Fruit fly (Drosophila melanogaster) whole organism, prepupa: ENCODE data around the gene RpS10a.

Experiments
- Blimp-1 ChIP-seq: fragments of 200-800 bp; sonication (Bioruptor generic); optimal IDR thresholded peaks from 3 replicates; lab custom pipeline; 2017; ENCODE audit warnings: missing biosample characterization, missing genetic modification characterization, mild to moderate bottlenecking, moderate library complexity, missing genetic modification reagents
- CG10631 ChIP-seq: fragments of 200-800 bp; sonication (Bioruptor generic); optimal IDR thresholded peaks from 2 replicates; lab custom pipeline; 2016; ENCODE audit warnings: missing biosample characterization, missing genetic modification characterization
- CG10669 ChIP-seq: fragments of 200-800 bp; sonication (Bioruptor generic); optimal IDR thresholded peaks from 3 replicates; lab custom pipeline; 2018; ENCODE audit warnings: missing biosample characterization, mild to moderate bottlenecking, missing genetic modification characterization, moderate library complexity
- CG11762 ChIP-seq: fragments of 200-800 bp; sonication (Bioruptor generic); optimal IDR thresholded peaks from 3 replicates; lab custom pipeline; 2016; ENCODE audit warnings: missing biosample characterization, missing genetic modification characterization; ENCODE audit not compliant: insufficient read depth
- CG11902 ChIP-seq: fragments of 200-800 bp; sonication (Bioruptor generic); optimal IDR thresholded peaks from 3 replicates; lab custom pipeline; 2016; ENCODE audit warnings: missing biosample characterization, missing genetic modification characterization
- CG15336 ChIP-seq: fragments of 200-800 bp; sonication (Bioruptor generic); IDR thresholded peaks from 2 replicates; pipeline ENCODE4 v1.3.6; 2022; ENCODE audit warnings: missing biosample characterization, missing genetic modification characterization
- CG16779 ChIP-seq: fragments of 200-800 bp; sonication (Bioruptor generic); optimal IDR thresholded peaks from 3 replicates; lab custom pipeline; 2017; ENCODE audit warnings: missing biosample characterization, mild to moderate bottlenecking, missing genetic modification characterization
- CG3032 ChIP-seq: fragments of 200-800 bp; optimal IDR thresholded peaks from 2 replicates; lab custom pipeline; 2019; ENCODE audit warnings: missing biosample characterization, mild to moderate bottlenecking, missing genetic modification characterization, moderate library complexity
- CG32006 ChIP-seq: fragments of 200-800 bp; sonication (Bioruptor generic); optimal IDR thresholded peaks from 3 replicates; lab custom pipeline; 2017; ENCODE audit warnings: missing biosample characterization, mild to moderate bottlenecking, missing genetic modification characterization
- CG34406 ChIP-seq: fragments of 200-800 bp; sonication (Bioruptor generic); optimal IDR thresholded peaks from 3 replicates; lab custom pipeline; 2016; ENCODE audit warnings: missing biosample characterization, missing genetic modification characterization
- CG3919 ChIP-seq: fragments of 200-800 bp; sonication (Bioruptor generic); optimal IDR thresholded peaks from 3 replicates; lab custom pipeline; 2016; ENCODE audit warnings: missing biosample characterization, missing genetic modification characterization
- CG4318 ChIP-seq: fragments of 200-800 bp; sonication (Bioruptor generic); optimal IDR thresholded peaks from 3 replicates; lab custom pipeline; 2017; ENCODE audit warnings: missing biosample characterization, mild to moderate bottlenecking, missing genetic modification characterization
- CG6163 ChIP-seq: fragments of 200-800 bp; sonication (Bioruptor generic); IDR thresholded peaks from 3 replicates; pipeline ENCODE4 v1.3.6; 2022; ENCODE audit warnings: missing biosample characterization, missing genetic modification characterization
- CG6276 ChIP-seq: fragments of 200-800 bp; sonication (Bioruptor generic); optimal IDR thresholded peaks from 2 replicates; lab custom pipeline; 2017; ENCODE audit warnings: missing biosample characterization, mild to moderate bottlenecking, missing genetic modification characterization
- CG6808 ChIP-seq: fragments of 200-800 bp; sonication (Bioruptor generic); optimal IDR thresholded peaks from 3 replicates; lab custom pipeline; 2017; ENCODE audit warnings: missing biosample characterization, missing genetic modification characterization, mild to moderate bottlenecking, moderate library complexity, missing genetic modification reagents
- CG6854 ChIP-seq: fragments of 200-800 bp; sonication (Bioruptor generic); optimal IDR thresholded peaks from 2 replicates; lab custom pipeline; 2017; ENCODE audit warnings: missing biosample characterization, mild to moderate bottlenecking, missing genetic modification characterization
- CG7368 ChIP-seq: fragments of 200-800 bp; sonication (Bioruptor generic); optimal IDR thresholded peaks from 3 replicates; lab custom pipeline; 2016; ENCODE audit warnings: missing biosample characterization, missing genetic modification characterization
- CG8119 ChIP-seq: fragments of 200-800 bp; sonication (Bioruptor generic); IDR thresholded peaks from 3 replicates; pipeline ENCODE4 v1.3.6; 2022; ENCODE audit warnings: missing biosample characterization, missing genetic modification characterization
- CG8632 ChIP-seq: fragments of 200-800 bp; sonication (Bioruptor generic); optimal IDR thresholded peaks from 3 replicates; lab custom pipeline; 2016; ENCODE audit warnings: missing biosample characterization, missing genetic modification characterization
- CG9139 ChIP-seq: fragments of 200-800 bp; sonication (Bioruptor generic); optimal IDR thresholded peaks from 3 replicates; lab custom pipeline; 2017; ENCODE audit warnings: missing biosample characterization, mild to moderate bottlenecking, missing genetic modification characterization
- Eip75B ChIP-seq: fragments of 200-800 bp; sonication (Bioruptor generic); optimal IDR thresholded peaks from 3 replicates; lab custom pipeline; 2016; ENCODE audit warnings: missing biosample characterization, missing genetic modification characterization
- Eip78C ChIP-seq: fragments of 200-800 bp; sonication (Bioruptor generic); peaks from one replicate; lab custom pipeline; 2016; ENCODE audit warnings: missing biosample characterization, missing genetic modification characterization
- Eip93F ChIP-seq: fragments of 200-800 bp; sonication (Bioruptor generic); optimal IDR thresholded peaks from 2 replicates; lab custom pipeline; 2016; ENCODE audit warnings: missing biosample characterization, mild to moderate bottlenecking, missing genetic modification characterization
- Ets21C ChIP-seq: fragments of 200-800 bp; sonication (Bioruptor generic); optimal IDR thresholded peaks from 3 replicates; lab custom pipeline; 2016; ENCODE audit warnings: missing biosample characterization, missing genetic modification characterization
- Ets96B ChIP-seq: fragments of 200-800 bp; optimal IDR thresholded peaks from 2 replicates; lab custom pipeline; 2019; ENCODE audit warnings: missing biosample characterization, mild to moderate bottlenecking, missing genetic modification characterization, moderate library complexity
- Gug ChIP-seq: fragments of 200-800 bp; sonication (Bioruptor generic); IDR thresholded peaks from 2 replicates; pipeline ENCODE4 v1.3.6; 2022; ENCODE audit warnings: missing biosample characterization, missing genetic modification characterization
- Hr38 ChIP-seq: sonication (Bioruptor generic); optimal IDR thresholded peaks from 2 replicates; lab custom pipeline; 2016; ENCODE audit warnings: missing biosample characterization, missing genetic modification characterization
- Hr39 ChIP-seq: fragments of 200-800 bp; sonication (Bioruptor generic); optimal IDR thresholded peaks from 2 replicates; lab custom pipeline; 2016; ENCODE audit warnings: missing biosample characterization, missing genetic modification characterization
- Met ChIP-seq: fragments of 200-800 bp; sonication (Bioruptor generic); optimal IDR thresholded peaks from 3 replicates; lab custom pipeline; 2016; ENCODE audit warnings: missing biosample characterization, missing genetic modification characterization
- OdsH ChIP-seq: fragments of 200-800 bp; sonication (Bioruptor generic); optimal IDR thresholded peaks from 3 replicates; lab custom pipeline; 2016; ENCODE audit warnings: missing biosample characterization, missing genetic modification characterization
- Smox ChIP-seq: fragments of 200-800 bp; sonication (Bioruptor generic); optimal IDR thresholded peaks from 3 replicates; lab custom pipeline; 2016; ENCODE audit warnings: missing biosample characterization, missing genetic modification characterization
- Sox102F ChIP-seq: fragments of 200-800 bp; sonication (Bioruptor generic); optimal IDR thresholded peaks from 2 replicates; lab custom pipeline; 2016; ENCODE audit warnings: missing biosample characterization, mild to moderate bottlenecking, missing genetic modification characterization
- Sox14 ChIP-seq: fragments of 200-800 bp; sonication (Bioruptor generic); optimal IDR thresholded peaks from 3 replicates; lab custom pipeline; 2016; ENCODE audit warnings: missing biosample characterization, missing genetic modification characterization
- Sox15 ChIP-seq: fragments of 200-800 bp; sonication (Bioruptor generic); optimal IDR thresholded peaks from 3 replicates; lab custom pipeline; 2016; ENCODE audit warnings: missing biosample characterization, missing genetic modification characterization
- achi ChIP-seq: fragments of 200-800 bp; sonication (Bioruptor generic); optimal IDR thresholded peaks from 3 replicates; lab custom pipeline; 2016; ENCODE audit warnings: missing biosample characterization, missing genetic modification characterization
- acj6 ChIP-seq: fragments of 200-800 bp; sonication (Bioruptor generic); optimal IDR thresholded peaks from 3 replicates; lab custom pipeline; 2016; ENCODE audit warnings: missing biosample characterization, missing genetic modification characterization
- cyc ChIP-seq: fragments of 200-800 bp; sonication (Bioruptor generic); optimal IDR thresholded peaks from 3 replicates; lab custom pipeline; 2016; ENCODE audit warnings: missing biosample characterization, missing genetic modification characterization
- dsx ChIP-seq: fragments of 200-800 bp; optimal IDR thresholded peaks from 3 replicates; lab custom pipeline; 2019; ENCODE audit warnings: missing biosample characterization, mild to moderate bottlenecking, missing genetic modification characterization, moderate library complexity; ENCODE audit not compliant: poor library complexity, severe bottlenecking
- eg ChIP-seq: fragments of 200-800 bp; sonication (Bioruptor generic); IDR thresholded peaks from 3 replicates; pipeline ENCODE4 v1.3.6; 2022; ENCODE audit warnings: missing biosample characterization, missing genetic modification characterization
- esn ChIP-seq: fragments of 200-800 bp; sonication (Bioruptor generic); optimal IDR thresholded peaks from 2 replicates; lab custom pipeline; 2016; ENCODE audit warnings: missing biosample characterization, mild to moderate bottlenecking, missing genetic modification characterization, moderate library complexity
- net ChIP-seq: fragments of 200-800 bp; sonication (Bioruptor generic); optimal IDR thresholded peaks from 3 replicates; lab custom pipeline; 2016; ENCODE audit warnings: missing biosample characterization, missing genetic modification characterization
- pdm3 ChIP-seq: fragments of 200-800 bp; sonication (Bioruptor generic); optimal IDR thresholded peaks from 3 replicates; lab custom pipeline; 2016; ENCODE audit warnings: missing biosample characterization, missing genetic modification characterization
- salr ChIP-seq, 2 experiments: fragments of 200-800 bp; sonication (Bioruptor generic); optimal IDR thresholded peaks; 3 replicates each; lab custom pipeline; 2016 to 2018; ENCODE audit warnings: missing biosample characterization in 2 of 2, missing genetic modification characterization in 2 of 2, mild to moderate bottlenecking in 1 of 2
- spab ChIP-seq: fragments of 200-800 bp; sonication (Bioruptor generic); optimal IDR thresholded peaks from 2 replicates; lab custom pipeline; 2017; ENCODE audit warnings: missing biosample characterization, mild to moderate bottlenecking, missing genetic modification characterization, missing genetic modification reagents
- ss ChIP-seq, 2 experiments: fragments of 200-800 bp; sonication (Bioruptor generic); optimal IDR thresholded peaks; 2 replicates in 1 of 2; 3 replicates in 1 of 2; lab custom pipeline; 2017 to 2018; ENCODE audit warnings: mild to moderate bottlenecking in 2 of 2, missing biosample characterization in 2 of 2, missing genetic modification characterization in 2 of 2, moderate library complexity in 1 of 2
- svp ChIP-seq: fragments of 200-800 bp; sonication (Bioruptor generic); peaks from one replicate; lab custom pipeline; 2016; ENCODE audit warnings: missing biosample characterization, missing genetic modification characterization
- topi ChIP-seq: fragments of 200-800 bp; sonication (Bioruptor generic); optimal IDR thresholded peaks from 3 replicates; lab custom pipeline; 2016; ENCODE audit warnings: missing biosample characterization, missing genetic modification characterization

Gene RpS10a

DNA sequence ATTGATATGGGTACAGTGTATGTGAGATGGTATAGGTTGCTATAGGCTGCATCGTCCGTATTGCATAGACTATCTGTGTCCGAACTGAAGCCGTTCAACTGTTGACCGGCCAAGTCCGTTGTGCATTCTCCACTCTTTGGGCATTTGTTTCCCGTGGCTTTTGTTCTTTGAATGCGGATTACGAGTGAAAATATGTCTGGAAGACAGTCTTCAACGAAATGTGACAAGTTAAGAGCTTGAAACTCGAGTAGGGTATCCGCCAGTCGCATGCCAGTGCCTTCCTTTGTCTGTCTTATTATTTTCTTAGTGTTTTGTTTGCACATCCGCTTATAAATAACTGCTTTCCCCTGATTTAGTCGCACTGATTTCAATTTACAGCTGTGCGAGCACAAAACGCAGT, 48.9 kb upstream of the RpS10a start (continued):
- TF ChIP-seq CG15336 (GFP tag; lab: Robert Waterston, UW) (peak; percentile 44; the same call in 1 of the 2 replicates), CG8632 (GFP tag; lab: Kevin White, UChicago) (no peak), Smox (no peak), achi (no peak), Eip75B (no peak), CG10669 (GFP tag; lab: Kevin White, UChicago) (no peak)

DNA sequence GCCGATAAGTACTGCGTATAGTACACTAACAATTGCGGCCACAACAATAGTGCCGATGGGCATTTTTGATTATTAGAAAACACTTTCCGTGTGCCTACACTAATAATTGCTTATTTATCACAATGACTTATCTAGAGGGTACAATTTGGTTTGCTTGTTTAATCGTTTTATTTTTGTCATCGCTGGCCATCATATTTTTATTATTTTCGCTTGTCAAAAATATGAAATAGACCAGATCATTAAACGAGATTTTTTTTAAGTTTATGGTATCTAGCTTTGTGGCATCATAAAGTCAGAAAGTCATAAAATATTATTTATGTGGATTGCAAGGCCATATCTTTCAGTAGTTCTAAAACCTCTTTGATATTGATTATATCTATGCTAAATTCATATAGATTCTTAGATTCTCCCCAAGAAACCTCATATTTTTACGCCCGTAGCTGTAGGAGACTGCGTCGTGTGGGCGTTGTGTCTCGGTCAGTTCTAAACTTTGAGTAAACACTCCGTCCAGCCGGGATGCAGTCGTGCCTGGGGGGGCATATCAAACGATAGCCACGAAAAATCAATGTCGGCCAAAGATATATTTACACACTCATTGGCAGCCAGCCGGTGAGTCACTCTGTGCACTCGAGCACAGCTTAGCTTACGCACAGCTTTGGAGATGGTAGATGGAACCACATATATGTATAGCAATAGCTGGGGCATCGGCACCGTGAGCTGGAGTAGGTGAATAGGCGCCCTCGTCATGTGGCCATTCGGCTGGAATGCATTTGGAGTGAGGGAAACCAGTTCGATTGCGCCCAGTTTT, 47.7 kb upstream of the RpS10a start:
- TF ChIP-seq Smox (peak; percentile 37), esn (peak; percentile 44), CG9139 (GFP tag; lab: Kevin White, UChicago) (no peak), spab (GFP tag; lab: Kevin White, UChicago) (peak; percentile 48), dsx (GFP tag; lab: Kevin White, UChicago) (no peak), pdm3 (GFP tag; lab: Kevin White, UChicago) (peak; percentile 71), Met (peak; percentile 57), Eip93F (no peak), Eip75B (peak; percentile 48), Sox102F (GFP tag; lab: Kevin White, UChicago) (peak; percentile 57), Sox15 (GFP tag; lab: Kevin White, UChicago) (peak; percentile 8), CG6808 (peak; percentile 21), topi (peak; percentile 47), CG7368 (peak; percentile 25), net (peak; percentile 60), CG6276 (GFP tag; lab: Kevin White, UChicago) (peak; percentile 65), CG3032 (tag; lab: Kevin White, UChicago) (peak; percentile 3), Hr39 (GFP tag; lab: Kevin White, UChicago) (peak; percentile 32), CG6163 (GFP tag; lab: Robert Waterston, UW) (peak; percentile 50; the same call in 1 of the 3 replicates), CG8632 (GFP tag; lab: Kevin White, UChicago) (peak; percentile 38), svp (GFP tag; lab: Kevin White, UChicago) (peak; percentile 81), CG10631 (GFP tag; lab: Kevin White, UChicago) (peak; percentile 58), CG32006 (GFP tag; lab: Kevin White, UChicago) (peak; percentile 86), Sox14 (GFP tag; lab: Kevin White, UChicago) (peak; percentile 70), Eip78C (GFP tag; lab: Kevin White, UChicago) (peak; percentile 90), CG16779 (tag; lab: Kevin White, UChicago) (peak; percentile 14), Ets96B (peak; percentile 29), acj6 (GFP tag; lab: Kevin White, UChicago) (peak; percentile 58), Blimp-1 (GFP tag; lab: Kevin White, UChicago) (no peak), Gug (GFP tag; lab: Robert Waterston, UW) (peak; percentile 41), CG4318 (GFP tag; lab: Kevin White, UChicago) (peak; percentile 55), CG11902 (GFP tag; lab: Kevin White, UChicago) (no peak), salr (GFP tag; optimal IDR thresholded peaks at IDR 0.05; lab: Kevin White, UChicago) (peak; percentile 27 to 74), Hr38 (GFP tag; lab: Kevin White, UChicago) (no peak), CG15336 (GFP tag; lab: Robert Waterston, UW) (peak; percentile 71), CG10669 (GFP tag; lab: Kevin White, UChicago) (peak; percentile 44), CG11762 (GFP tag; lab: Kevin White, UChicago) (no peak), CG3919 (GFP tag; lab: Kevin White, UChicago) (peak; percentile 42), Ets21C (GFP tag; lab: Kevin White, UChicago) (no peak), cyc (GFP tag; lab: Kevin White, UChicago) (peak; percentile 23), CG6854 (no peak), ss (GFP tag; optimal IDR thresholded peaks at IDR 0.05; lab: Kevin White, UChicago) (peak; percentile 6 to 49), eg (peak; percentile 64; the same call in 2 of the 3 replicates), CG34406 (GFP tag; lab: Kevin White, UChicago) (peak; percentile 46), CG8119 (GFP tag; lab: Robert Waterston, UW) (peak; percentile 48; the same call in 2 of the 3 replicates), OdsH (peak; percentile 68), achi (peak; percentile 44)
